1 worm cellular context compared by ENCODE assay signal in genomic region chrII:13465381-13465838, ce11.
TF ChIP-seq lines count a peak whose summit lies in the region.

No protein-coding gene starts in this region.

TF ChIP-seq in whole organism, L4 larva, 104 proteins besides CTCF, POLR2A, EP300 and RAD21 (continued from another document):
- peak; percentile 38 for TF ChIP-seq nhr-10 (tag; optimal IDR thresholded peaks at IDR 0.05; lab: Kevin White, UChicago)
- no peak for TF ChIP-seq attf-4 (tag; optimal IDR thresholded peaks at IDR 0.05; lab: Kevin White, UChicago)
- TF ChIP-seq hlh-11 (tag; optimal IDR thresholded peaks at IDR 0.05; lab: Kevin White, UChicago) = peak; percentile 87
- TF ChIP-seq fkh-10 (GFP tag; optimal IDR thresholded peaks at IDR 0.05; lab: Kevin White, UChicago) = no peak
- peak; percentile 73 for TF ChIP-seq nhr-77 (tag; optimal IDR thresholded peaks at IDR 0.05; lab: Kevin White, UChicago)
- TF ChIP-seq nhr-28 (tag; optimal IDR thresholded peaks at IDR 0.05; lab: Kevin White, UChicago) = peak; percentile 87
- peak; percentile 41 for TF ChIP-seq mep-1 (tag; optimal IDR thresholded peaks at IDR 0.05; lab: Kevin White, UChicago)
- TF ChIP-seq mxl-2 (GFP tag; conservative IDR thresholded peaks at IDR 0.05; lab: Robert Waterston, UW) = 0 out of 2 replicates have a peak, but pooled peaks have one; percentile 43
- TF ChIP-seq unc-62 (GFP tag; optimal IDR thresholded peaks at IDR 0.05 in 1 of 2; lab: Kevin White, UChicago) = peak in 1 of 2 experiments; percentile 71
- no peak for TF ChIP-seq unc-62 (tag; optimal IDR thresholded peaks at IDR 0.05; lab: Kevin White, UChicago)
- peak; percentile 27 for TF ChIP-seq mxl-3 (GFP tag; optimal IDR thresholded peaks at IDR 0.05; lab: Kevin White, UChicago)
- peak; percentile 55 for TF ChIP-seq nhr-6 (tag; optimal IDR thresholded peaks at IDR 0.05; lab: Kevin White, UChicago)
- TF ChIP-seq dmd-6 (GFP tag; IDR thresholded peaks at IDR 0.05; lab: Robert Waterston, UW) = peak; percentile 55
TF ChIP-seq in whole organism, L4 larva: peak in this region for 21.
